Fruit fly (Drosophila melanogaster): Measurements from ENCODE around the gene Svil.

dm6 chr3L:2488634-2489033, 111.2 kb downstream of the Svil start, which contains the start of gene CG1146:
- TF ChIP-seq usp (GFP tag; optimal IDR thresholded peaks at IDR 0.05), result no peak
- TF ChIP-seq Myc (optimal IDR thresholded peaks at IDR 0.05), result no peak
- TF ChIP-seq dmrt93B (GFP tag; optimal IDR thresholded peaks at IDR 0.05), result no peak
- no peak for TF ChIP-seq lola (GFP tag; optimal IDR thresholded peaks at IDR 0.05)
- TF ChIP-seq rgr (GFP tag; optimal IDR thresholded peaks at IDR 0.05), result no peak
- TF ChIP-seq woc (GFP tag; optimal IDR thresholded peaks at IDR 0.05), result no peak
- TF ChIP-seq Sp1 (GFP tag; optimal IDR thresholded peaks at IDR 0.05), result peak; percentile 27
- TF ChIP-seq psq (GFP tag; optimal IDR thresholded peaks at IDR 0.05), result no peak
- no peak for TF ChIP-seq Dfd (GFP tag; optimal IDR thresholded peaks at IDR 0.05)
